Worm (Caenorhabditis elegans): ENCODE data around the gene nlp-55.

Gene nlp-55

ce11 chrII:8308314-8308713 is 13.1 kb upstream of the nlp-55 start:
- TF ChIP-seq elt-2 (tag; optimal IDR thresholded peaks at IDR 0.05) (no peak), fkh-10 (GFP tag; optimal IDR thresholded peaks at IDR 0.05) (no peak), rnt-1 (tag; optimal IDR thresholded peaks at IDR 0.05) (no peak), ztf-11 (tag; optimal IDR thresholded peaks at IDR 0.05) (no peak), C34B4.2 (tag; optimal IDR thresholded peaks at IDR 0.05) (no peak), hpl-2 (GFP tag; optimal IDR thresholded peaks at IDR 0.05) (no peak), hlh-4 (tag; optimal IDR thresholded peaks at IDR 0.05) (no peak), unc-98 (GFP tag; IDR thresholded peaks at IDR 0.05) (no peak), irx-1 (tag; optimal IDR thresholded peaks at IDR 0.05) (no peak), aha-1 (tag; optimal IDR thresholded peaks at IDR 0.05) (no peak), elt-3 (tag; optimal IDR thresholded peaks at IDR 0.05) (no peak)

ce11 chrII:8285837-8286236 is 9.4 kb downstream of the nlp-55 start:
- peak; percentile 35 for TF ChIP-seq ama-1 (optimal IDR thresholded peaks at IDR 0.05)

ce11 chrII:8283158-8283717 is 12.0 kb downstream of the nlp-55 start, which contains the start of the genes nst-1 and cct-4:
TSS of gene nst-1 (minus strand) at chrII:8283208.
TSS of gene cct-4 (plus strand) at chrII:8283667.
- TF ChIP-seq C16A3.4 (tag; optimal IDR thresholded peaks at IDR 0.05): peak; percentile 17
- TF ChIP-seq elt-3 (tag; optimal IDR thresholded peaks at IDR 0.05): peak in 1 of 6 experiments; percentile 45
- no peak for TF ChIP-seq fkh-10 (GFP tag; optimal IDR thresholded peaks at IDR 0.05)
- TF ChIP-seq F16B12.6 (tag; optimal IDR thresholded peaks at IDR 0.05): peak; percentile 6
- no peak for TF ChIP-seq lir-3 (tag; optimal IDR thresholded peaks at IDR 0.05; ENCODE audit: poor library complexity)
- TF ChIP-seq egl-27 (tag; optimal IDR thresholded peaks at IDR 0.05): no peak
- TF ChIP-seq grh-1 (GFP tag; IDR thresholded peaks at IDR 0.05): no peak
- no peak for TF ChIP-seq pax-3 (tag; optimal IDR thresholded peaks at IDR 0.05)
- TF ChIP-seq hpl-2 (GFP tag; optimal IDR thresholded peaks at IDR 0.05): no peak
- TF ChIP-seq snu-23 (GFP tag; optimal IDR thresholded peaks at IDR 0.05): peak; percentile 21
- no peak for TF ChIP-seq efl-3 (GFP tag; optimal IDR thresholded peaks at IDR 0.05)
- no peak for TF ChIP-seq sup-37 (GFP tag; optimal IDR thresholded peaks at IDR 0.05)
- peak; percentile 17 for TF ChIP-seq blmp-1 (tag; optimal IDR thresholded peaks at IDR 0.05)
- no peak for TF ChIP-seq nhr-76 (tag; optimal IDR thresholded peaks at IDR 0.05)
- peak; percentile 70 for TF ChIP-seq mep-1 (tag; optimal IDR thresholded peaks at IDR 0.05)
- no peak for TF ChIP-seq ztf-11 (tag; optimal IDR thresholded peaks at IDR 0.05)
- TF ChIP-seq C34B4.2 (tag; optimal IDR thresholded peaks at IDR 0.05): no peak
- TF ChIP-seq xbp-1 (tag; optimal IDR thresholded peaks at IDR 0.05): no peak
- TF ChIP-seq skn-1 (tag; optimal IDR thresholded peaks at IDR 0.05): peak; percentile 18
- no peak for TF ChIP-seq ama-1 (optimal IDR thresholded peaks at IDR 0.05)
- TF ChIP-seq efl-1 (optimal IDR thresholded peaks at IDR 0.05): peak; percentile 41 to 58
- peak; percentile 47 to 82 for TF ChIP-seq efl-1 (GFP tag; optimal IDR thresholded peaks at IDR 0.05 in 1 of 2)
- TF ChIP-seq fkh-4 (tag; optimal IDR thresholded peaks at IDR 0.05; ENCODE audit: borderline replicate concordance): no peak
- TF ChIP-seq lin-15B (tag; optimal IDR thresholded peaks at IDR 0.05): no peak
- TF ChIP-seq fkh-8 (tag; optimal IDR thresholded peaks at IDR 0.05): no peak
- peak; percentile 12 for TF ChIP-seq nhr-71 (tag; optimal IDR thresholded peaks at IDR 0.05)
- no peak for TF ChIP-seq dsc-1 (tag; optimal IDR thresholded peaks at IDR 0.05)
- peak; percentile 1 to 63 (median 40) for TF ChIP-seq dpl-1 (GFP tag; optimal IDR thresholded peaks at IDR 0.05)
- TF ChIP-seq lsy-2 (tag; optimal IDR thresholded peaks at IDR 0.05): peak; percentile 36 to 67
- TF ChIP-seq egl-13 (tag; optimal IDR thresholded peaks at IDR 0.05): no peak
- no peak for TF ChIP-seq mef-2 (tag; optimal IDR thresholded peaks at IDR 0.05)
- TF ChIP-seq isw-1 (GFP tag; IDR thresholded peaks at IDR 0.05): no peak
- no peak for TF ChIP-seq zag-1 (tag; optimal IDR thresholded peaks at IDR 0.05)
- TF ChIP-seq unc-98 (GFP tag; IDR thresholded peaks at IDR 0.05): no peak
- no peak for TF ChIP-seq nhr-11 (tag; optimal IDR thresholded peaks at IDR 0.05)
- TF ChIP-seq elt-2 (tag; optimal IDR thresholded peaks at IDR 0.05): no peak
- TF ChIP-seq aha-1 (tag; optimal IDR thresholded peaks at IDR 0.05): no peak
- TF ChIP-seq lin-35 (GFP tag; optimal IDR thresholded peaks at IDR 0.05): peak; percentile 47 to 49
- no peak for TF ChIP-seq rnt-1 (tag; optimal IDR thresholded peaks at IDR 0.05)
- no peak for TF ChIP-seq ets-5 (GFP tag; IDR thresholded peaks at IDR 0.05)
